Fruit fly (Drosophila melanogaster) whole organism, embryonic: ENCODE results near the gene CG46427.

Experiments used
- Atf6 ChIP-seq: fragments of 200-800 bp; sonication (Bioruptor generic); IDR thresholded peaks from 2 replicates; pipeline ENCODE4 v1.3.6; 2022; ENCODE audit warnings: missing biosample characterization, missing genetic modification characterization
- Bgb ChIP-seq: fragments of 200-800 bp; sonication (Bioruptor generic); IDR thresholded peaks from 2 replicates; pipeline ENCODE4 v1.3.6; 2022; ENCODE audit warnings: missing biosample characterization, missing genetic modification characterization; ENCODE audit not compliant: partially characterized antibody
- CG11560 ChIP-seq: fragments of 200-800 bp; sonication (Bioruptor generic); IDR thresholded peaks from 3 replicates; pipeline ENCODE4 v1.3.6; 2022; ENCODE audit warnings: missing biosample characterization, missing genetic modification characterization
- CG11723 ChIP-seq: fragments of 200-800 bp; sonication (Bioruptor generic); optimal IDR thresholded peaks from 2 replicates; lab custom pipeline; 2017; ENCODE audit warnings: missing biosample characterization, mild to moderate bottlenecking, missing genetic modification characterization
- CG12659 ChIP-seq: fragments of 200-800 bp; sonication (Bioruptor generic); optimal IDR thresholded peaks from 3 replicates; lab custom pipeline; 2017; ENCODE audit warnings: mild to moderate bottlenecking, missing biosample characterization, missing genetic modification reagents, missing genetic modification characterization
- CG13287 ChIP-seq: fragments of 200-800 bp; sonication (Bioruptor generic); IDR thresholded peaks from 2 replicates; pipeline ENCODE4 v1.3.6; 2022; ENCODE audit warnings: missing biosample characterization, missing genetic modification characterization; ENCODE audit not compliant: partially characterized antibody
- CG14710 ChIP-seq: fragments of 200-800 bp; sonication (Bioruptor generic); optimal IDR thresholded peaks from 3 replicates; lab custom pipeline; 2019; ENCODE audit warnings: missing biosample characterization, mild to moderate bottlenecking, missing genetic modification characterization, moderate library complexity
- CG15514 ChIP-seq: fragments of 200-800 bp; sonication (Bioruptor generic); optimal IDR thresholded peaks from 3 replicates; lab custom pipeline; 2017; ENCODE audit warnings: missing biosample characterization, missing genetic modification characterization, mild to moderate bottlenecking, moderate library complexity, missing genetic modification reagents
- CG15601 ChIP-seq: fragments of 200-800 bp; sonication (Bioruptor generic); optimal IDR thresholded peaks from 3 replicates; lab custom pipeline; 2019; ENCODE audit warnings: missing biosample characterization, mild to moderate bottlenecking, missing genetic modification characterization, moderate library complexity
- CG15696 ChIP-seq: fragments of 200-800 bp; sonication (Bioruptor generic); optimal IDR thresholded peaks from 2 replicates; lab custom pipeline; 2019; ENCODE audit warnings: missing biosample characterization, mild to moderate bottlenecking, missing genetic modification characterization, moderate library complexity
- CG1647 ChIP-seq: fragments of 200-800 bp; sonication (Bioruptor generic); optimal IDR thresholded peaks from 3 replicates; lab custom pipeline; 2016; ENCODE audit warnings: missing biosample characterization, missing genetic modification characterization
- CG18764 ChIP-seq: fragments of 200-800 bp; sonication (Bioruptor generic); optimal IDR thresholded peaks from 3 replicates; lab custom pipeline; 2016; ENCODE audit warnings: missing biosample characterization, missing genetic modification characterization
- CG2129 ChIP-seq: fragments of 200-800 bp; sonication (Bioruptor generic); IDR thresholded peaks from 2 replicates; pipeline ENCODE4 v1.3.6; 2022; ENCODE audit warnings: missing biosample characterization, missing genetic modification characterization; ENCODE audit not compliant: partially characterized antibody
- CG33213 ChIP-seq: fragments of 200-800 bp; sonication (Bioruptor generic); optimal IDR thresholded peaks from 3 replicates; lab custom pipeline; 2016; ENCODE audit warnings: missing biosample characterization, missing genetic modification characterization
- CG34224 ChIP-seq: fragments of 200-800 bp; sonication (Bioruptor generic); IDR thresholded peaks from 3 replicates; pipeline ENCODE4 v1.3.6; 2022; ENCODE audit warnings: missing biosample characterization, missing genetic modification characterization; ENCODE audit not compliant: partially characterized antibody
- CG7963 ChIP-seq: fragments of 200-800 bp; sonication (Bioruptor generic); IDR thresholded peaks from 3 replicates; pipeline ENCODE4 v1.3.6; 2022; ENCODE audit warnings: missing biosample characterization, missing genetic modification characterization; ENCODE audit not compliant: partially characterized antibody
- CG8765 ChIP-seq: fragments of 200-800 bp; sonication (Bioruptor generic); IDR thresholded peaks from 2 replicates; pipeline ENCODE4 v1.3.6; 2022; ENCODE audit warnings: missing biosample characterization, missing genetic modification characterization
- CkIIα-i1 ChIP-seq: fragments of 200-800 bp; sonication (Bioruptor generic); IDR thresholded peaks from 2 replicates; pipeline ENCODE4 v1.3.6; 2022; ENCODE audit warnings: missing biosample characterization, missing genetic modification characterization
- Dll ChIP-seq: fragments of 200-800 bp; sonication (Bioruptor generic); IDR thresholded peaks from 4 replicates; pipeline ENCODE4 v1.3.6; 2022; ENCODE audit warnings: missing biosample characterization, missing genetic modification characterization; ENCODE audit not compliant: partially characterized antibody
- Dref ChIP-seq: fragments of 200-800 bp; sonication (Bioruptor generic); IDR thresholded peaks from 2 replicates; pipeline ENCODE4 v1.3.6; 2022; ENCODE audit warnings: missing biosample characterization, missing genetic modification characterization
- E2f1 ChIP-seq: fragments of 200-800 bp; sonication (Bioruptor generic); IDR thresholded peaks from 2 replicates; pipeline ENCODE4 v1.3.6; 2022; ENCODE audit warnings: missing biosample characterization, missing genetic modification characterization
- E2f2 ChIP-seq: fragments of 200-800 bp; sonication (Bioruptor generic); IDR thresholded peaks from 2 replicates; pipeline ENCODE4 v1.3.6; 2022; ENCODE audit warnings: missing biosample characterization, missing genetic modification characterization
- Fer3 ChIP-seq: fragments of 200-800 bp; sonication (Bioruptor generic); optimal IDR thresholded peaks from 2 replicates; lab custom pipeline; 2018; ENCODE audit warnings: missing biosample characterization, mild to moderate bottlenecking, missing genetic modification characterization, moderate library complexity
- HmgZ ChIP-seq: fragments of 200-800 bp; sonication (Bioruptor generic); optimal IDR thresholded peaks from 2 replicates; lab custom pipeline; 2018; ENCODE audit warnings: missing biosample characterization, mild to moderate bottlenecking, missing genetic modification characterization
- MBD-R2 ChIP-seq: fragments of 200-800 bp; sonication (Bioruptor generic); IDR thresholded peaks from 2 replicates; pipeline ENCODE4 v1.3.6; 2022; ENCODE audit warnings: missing biosample characterization, missing genetic modification characterization
- Med ChIP-seq: fragments of 200-800 bp; sonication (Bioruptor generic); peaks from one replicate; lab custom pipeline; 2016; ENCODE audit warnings: missing biosample characterization, missing genetic modification characterization, mild to moderate bottlenecking, inconsistent platforms, moderate library complexity
- Myb ChIP-seq: fragments of 200-800 bp; sonication (Bioruptor generic); optimal IDR thresholded peaks from 2 replicates; lab custom pipeline; 2016; ENCODE audit warnings: missing biosample characterization, missing genetic modification characterization
- Opbp ChIP-seq: fragments of 200-800 bp; sonication (Bioruptor generic); IDR thresholded peaks from 3 replicates; pipeline ENCODE4 v1.3.6; 2022; ENCODE audit warnings: missing biosample characterization, missing genetic modification characterization; ENCODE audit not compliant: partially characterized antibody
- Pdp1 ChIP-seq, 2 experiments: fragments of 200-800 bp; sonication (Bioruptor generic); optimal IDR thresholded peaks; 3 replicates each; lab custom pipeline; 2016; ENCODE audit warnings: missing biosample characterization in 2 of 2, missing genetic modification characterization in 2 of 2, mild to moderate bottlenecking in 1 of 2, moderate library complexity in 1 of 2
- amos ChIP-seq: fragments of 200-800 bp; sonication (Bioruptor generic); IDR thresholded peaks from 2 replicates; pipeline ENCODE4 v1.3.6; 2022; ENCODE audit warnings: missing biosample characterization, missing genetic modification characterization; ENCODE audit not compliant: partially characterized antibody
- ato ChIP-seq: fragments of 200-800 bp; sonication (Bioruptor generic); IDR thresholded peaks from 2 replicates; pipeline ENCODE4 v1.3.6; 2022; ENCODE audit warnings: missing biosample characterization, missing genetic modification characterization; ENCODE audit not compliant: partially characterized antibody
- bbx ChIP-seq: fragments of 200-800 bp; sonication (Bioruptor generic); IDR thresholded peaks from 2 replicates; pipeline ENCODE4 v1.3.6; 2022; ENCODE audit warnings: missing biosample characterization, missing genetic modification characterization; ENCODE audit not compliant: partially characterized antibody
- crp ChIP-seq, 2 experiments: fragments of 200-800 bp; sonication (Bioruptor generic); optimal IDR thresholded peaks; 2 replicates in 1 of 2; 3 replicates in 1 of 2; lab custom pipeline; 2017; ENCODE audit warnings: missing biosample characterization in 2 of 2, missing genetic modification characterization in 2 of 2, mild to moderate bottlenecking in 1 of 2, moderate library complexity in 1 of 2
- cwo ChIP-seq: fragments of 200-800 bp; sonication (Bioruptor generic); optimal IDR thresholded peaks from 3 replicates; lab custom pipeline; 2017; ENCODE audit warnings: missing biosample characterization, missing genetic modification characterization, mild to moderate bottlenecking, moderate library complexity, missing genetic modification reagents
- dm ChIP-seq: fragments of 200-800 bp; sonication (Bioruptor generic); optimal IDR thresholded peaks from 3 replicates; lab custom pipeline; 2016; ENCODE audit warnings: missing biosample characterization, missing genetic modification characterization
- gfzf ChIP-seq: fragments of 200-800 bp; sonication (Bioruptor generic); optimal IDR thresholded peaks from 2 replicates; lab custom pipeline; 2016; ENCODE audit warnings: missing biosample characterization, mild to moderate bottlenecking, missing genetic modification characterization, moderate library complexity
- h ChIP-seq: fragments of >200 bp; optimal IDR thresholded peaks from 2 replicates; lab custom pipeline; 2017
- hb ChIP-seq: fragments of 200-800 bp; sonication (Bioruptor generic); IDR thresholded peaks from 3 replicates; pipeline ENCODE4 v1.3.6; 2022; ENCODE audit warnings: missing biosample characterization, missing genetic modification characterization; ENCODE audit not compliant: partially characterized antibody
- onecut ChIP-seq: fragments of 200-800 bp; sonication (Bioruptor generic); IDR thresholded peaks from 2 replicates; pipeline ENCODE4 v1.3.6; 2022; ENCODE audit warnings: missing biosample characterization, missing genetic modification characterization
- sna ChIP-seq: fragments of 200-800 bp; sonication (Bioruptor generic); IDR thresholded peaks from 2 replicates; pipeline ENCODE4 v1.3.6; 2022; ENCODE audit warnings: missing biosample characterization, missing genetic modification characterization; ENCODE audit not compliant: partially characterized antibody
- sug ChIP-seq: fragments of 200-800 bp; optimal IDR thresholded peaks from 2 replicates; lab custom pipeline; 2019; ENCODE audit warnings: missing biosample characterization, mild to moderate bottlenecking, missing genetic modification characterization, moderate library complexity
- tna ChIP-seq: fragments of 200-800 bp; sonication (Bioruptor generic); IDR thresholded peaks from 2 replicates; pipeline ENCODE4 v1.3.6; 2022; ENCODE audit warnings: missing biosample characterization, missing genetic modification characterization; ENCODE audit not compliant: partially characterized antibody
- unc-4 ChIP-seq: fragments of 200-800 bp; sonication (Bioruptor generic); IDR thresholded peaks from 2 replicates; pipeline ENCODE4 v1.3.6; 2022; ENCODE audit warnings: missing biosample characterization, missing genetic modification characterization; ENCODE audit not compliant: partially characterized antibody
- vnd ChIP-seq: fragments of 200-800 bp; sonication (Bioruptor generic); IDR thresholded peaks from 3 replicates; pipeline ENCODE4 v1.3.6; 2022; ENCODE audit warnings: missing biosample characterization, missing genetic modification characterization; ENCODE audit not compliant: partially characterized antibody

CG46427 gene

DNA sequence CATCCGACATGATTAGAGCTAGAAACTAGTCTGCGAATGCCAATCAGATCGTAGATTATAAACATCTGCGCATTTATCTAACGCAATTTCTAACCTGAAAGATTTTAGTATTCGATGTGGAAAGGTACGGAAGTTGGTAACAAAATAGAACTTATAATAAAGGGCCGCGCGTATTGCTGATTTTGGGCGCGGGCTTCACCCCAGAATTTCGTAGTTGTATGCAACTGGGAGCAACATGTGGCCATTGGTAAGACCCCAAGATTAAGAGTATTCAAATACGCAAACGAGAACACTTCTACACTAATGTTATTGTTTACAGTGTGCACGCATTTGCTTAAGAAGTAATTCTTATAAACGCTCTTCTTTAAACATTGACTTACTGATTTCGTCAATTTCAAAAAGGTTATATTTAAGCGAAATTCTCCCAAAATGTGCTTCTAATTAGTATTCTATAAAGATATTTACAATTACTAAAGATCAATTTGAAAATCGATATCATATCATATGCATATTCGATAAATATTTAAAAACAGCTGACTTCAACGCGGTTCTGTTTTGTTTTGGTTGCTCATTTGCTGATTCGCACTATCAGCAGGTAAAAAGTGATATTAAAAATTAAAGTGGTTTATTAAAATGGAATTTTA, 21.1 kb upstream of the CG46427 start, which contains the start of the genes CG5961 and Polr3C (continued):
- TF ChIP-seq CG11723 (GFP tag; lab: Kevin White, UChicago) (no peak), hb (GFP tag; lab: Robert Waterston, UW) (no peak), E2f1 (GFP tag; lab: Robert Waterston, UW) (no peak), CG15696 (tag; lab: Kevin White, UChicago) (no peak)

DNA sequence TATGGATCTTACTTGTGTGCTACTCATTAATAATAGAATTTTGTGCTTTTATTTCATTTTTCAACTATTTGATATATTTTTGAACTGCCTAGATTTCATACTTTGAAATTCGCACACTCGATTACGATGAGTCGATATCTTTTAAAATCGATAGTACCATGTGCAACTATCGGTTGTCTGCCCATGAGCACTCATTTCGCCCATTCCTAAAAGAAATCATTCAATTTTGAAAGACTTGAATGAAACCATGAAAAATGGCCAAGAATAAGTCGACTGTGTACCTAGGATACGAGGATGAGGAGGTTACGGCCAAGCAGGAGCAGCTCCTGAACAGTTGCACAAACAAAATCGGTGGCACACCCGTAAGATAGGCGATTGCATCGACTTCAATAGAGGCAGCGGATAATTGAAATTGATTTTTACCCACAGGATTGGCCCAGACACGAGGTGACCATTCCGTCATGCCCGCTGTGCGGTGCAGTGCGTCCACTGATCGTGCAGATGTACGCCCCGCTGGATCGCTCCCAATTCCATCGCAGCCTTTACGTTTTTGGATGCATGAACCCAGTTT, 17.5 kb upstream of the CG46427 start, which contains the start of gene trus:
Gene trus (plus strand): TSS at position 204 of the 571 bp plus-strand sequence.
- TF ChIP-seq E2f2 (GFP tag; lab: Robert Waterston, UW) = peak; percentile 91
- TF ChIP-seq amos (GFP tag; lab: Robert Waterston, UW) = peak; percentile 90
- TF ChIP-seq Fer3 (tag; lab: Kevin White, UChicago) = no peak
- TF ChIP-seq CkIIα-i1 (GFP tag; lab: Robert Waterston, UW) = no peak
- peak; percentile 24 for TF ChIP-seq gfzf (GFP tag; lab: Kevin White, UChicago)
- TF ChIP-seq Dll (GFP tag; lab: Robert Waterston, UW) = peak; percentile 92
- TF ChIP-seq HmgZ (tag; lab: Kevin White, UChicago) = peak; percentile 14
- TF ChIP-seq CG7963 (GFP tag; lab: Robert Waterston, UW) = peak; percentile 62; the same call in 2 of the 3 replicates
- TF ChIP-seq CG33213 (GFP tag; lab: Kevin White, UChicago) = no peak
- no peak for TF ChIP-seq cwo (GFP tag; lab: Kevin White, UChicago)
- peak; percentile 78 for TF ChIP-seq CG2129 (GFP tag; lab: Robert Waterston, UW)
- TF ChIP-seq Dref (GFP tag; lab: Robert Waterston, UW) = peak; percentile 93
- TF ChIP-seq Opbp = peak; percentile 89
- peak; percentile 11 for TF ChIP-seq dm
- TF ChIP-seq unc-4 = peak; percentile 91
- peak; percentile 32 for TF ChIP-seq CG14710 (tag; lab: Kevin White, UChicago)
- TF ChIP-seq onecut (GFP tag; lab: Robert Waterston, UW) = peak; percentile 90
- TF ChIP-seq crp (GFP tag; optimal IDR thresholded peaks at IDR 0.05; lab: Kevin White, UChicago) = peak in 1 of 2 experiments; percentile 42
- TF ChIP-seq vnd (GFP tag; lab: Robert Waterston, UW) = peak; percentile 76
- peak; percentile 24 for TF ChIP-seq CG12659 (GFP tag; lab: Kevin White, UChicago)
- TF ChIP-seq MBD-R2 = peak; percentile 75
- TF ChIP-seq ato (GFP tag; lab: Robert Waterston, UW) = peak; percentile 89
- TF ChIP-seq CG34224 (GFP tag; lab: Robert Waterston, UW) = peak; percentile 92
- no peak for TF ChIP-seq CG1647 (GFP tag; lab: Kevin White, UChicago)
- TF ChIP-seq Med = peak; percentile 35
- peak; percentile 82 for TF ChIP-seq tna (GFP tag; lab: Robert Waterston, UW)
- TF ChIP-seq CG8765 (GFP tag; lab: Robert Waterston, UW) = no peak
- TF ChIP-seq sna (GFP tag; lab: Robert Waterston, UW) = peak; percentile 77
- TF ChIP-seq CG11560 (tag; lab: Robert Waterston, UW) = peak; percentile 94
- TF ChIP-seq Bgb = peak; percentile 89
- peak; percentile 89 for TF ChIP-seq CG15601
- no peak for TF ChIP-seq CG18764 (GFP tag; lab: Kevin White, UChicago)
- peak; percentile 93 for TF ChIP-seq bbx (GFP tag; lab: Robert Waterston, UW)
- peak; percentile 46 for TF ChIP-seq CG15514
- no peak for TF ChIP-seq Pdp1 (GFP tag; optimal IDR thresholded peaks at IDR 0.05; lab: Kevin White, UChicago)
- peak; percentile 95 for TF ChIP-seq CG13287 (GFP tag; lab: Robert Waterston, UW)
- TF ChIP-seq sug (tag; lab: Kevin White, UChicago) = peak; percentile 17
- TF ChIP-seq Atf6 (GFP tag; lab: Robert Waterston, UW) = no peak
- TF ChIP-seq Myb (GFP tag; lab: Kevin White, UChicago) = peak; percentile 44
- no peak for TF ChIP-seq h
- TF ChIP-seq hb (GFP tag; lab: Robert Waterston, UW) = peak; percentile 70; the same call in 2 of the 3 replicates
